Worm (Caenorhabditis elegans) whole organism, L3 larva: ENCODE results near the gene srw-123.

ENCODE experiments used
- ama-1 ChIP-seq: fragments of 150-350 bp; optimal IDR thresholded peaks from 2 replicates; lab custom pipeline; 2018
- daf-12 ChIP-seq: fragments of 150-350 bp; optimal IDR thresholded peaks from 2 replicates; lab custom pipeline; 2014; ENCODE audit warnings: missing biosample characterization, missing genetic modification reagents, missing genetic modification characterization
- fkh-10 ChIP-seq: sonication (generic microtip); optimal IDR thresholded peaks from 2 replicates; lab custom pipeline; 2017; ENCODE audit warnings: missing biosample characterization, missing genetic modification reagents, missing genetic modification characterization
- lin-39 ChIP-seq: fragments of 150-350 bp; optimal IDR thresholded peaks from 2 replicates; lab custom pipeline; 2018; ENCODE audit warnings: missing biosample characterization, missing genetic modification reagents, missing genetic modification characterization
- mdl-1 ChIP-seq: fragments of 150-350 bp; optimal IDR thresholded peaks from 2 replicates; lab custom pipeline; 2014; ENCODE audit warnings: missing biosample characterization, missing genetic modification characterization
- nhr-23 ChIP-seq: fragments of 150-350 bp; optimal IDR thresholded peaks from 2 replicates; lab custom pipeline; 2014; ENCODE audit warnings: missing biosample characterization, missing genetic modification reagents, missing genetic modification characterization
- nhr-25 ChIP-seq: sonication (generic microtip); optimal IDR thresholded peaks from 2 replicates; lab custom pipeline; 2017; ENCODE audit warnings: missing biosample characterization, missing genetic modification characterization
- skn-1 ChIP-seq: fragments of 150-350 bp; optimal IDR thresholded peaks from 2 replicates; lab custom pipeline; 2014; ENCODE audit warnings: missing biosample characterization, missing genetic modification characterization
- snpc-4 ChIP-seq: fragments of 150-350 bp; optimal IDR thresholded peaks from 2 replicates; lab custom pipeline; 2014; ENCODE audit warnings: missing biosample characterization, missing genetic modification characterization
- unc-62 ChIP-seq: fragments of 150-350 bp; sonication (generic microtip); optimal IDR thresholded peaks from 4 replicates; lab custom pipeline; 2014; ENCODE audit warnings: missing biosample characterization, missing genetic modification reagents, missing genetic modification characterization

- TF ChIP-seq unc-62 (GFP tag; lab: Kevin White, UChicago), result no peak
- TF ChIP-seq nhr-25, result no peak
- no peak for TF ChIP-seq snpc-4
- TF ChIP-seq lin-39 (tag; lab: Kevin White, UChicago), result no peak
- no peak for TF ChIP-seq skn-1
- no peak for TF ChIP-seq ama-1 (lab: Kevin White, UChicago)
- no peak for TF ChIP-seq nhr-23 (tag; lab: Kevin White, UChicago)
- no peak for TF ChIP-seq daf-12 (tag; lab: Kevin White, UChicago)
- no peak for TF ChIP-seq fkh-10 (GFP tag; lab: Kevin White, UChicago)
- no peak for TF ChIP-seq mdl-1 (tag; lab: Kevin White, UChicago)
Observed at ce11 chrV:2964786-2965185, 10.4 kb downstream of the srw-123 start, which contains the start of gene srh-88.
